Worm (Caenorhabditis elegans): ENCODE data around the gene cux-7.
A peak's percentile ranks its signal among the peaks of the same experiment; 100 is the strongest.

Gene cux-7

DNA sequence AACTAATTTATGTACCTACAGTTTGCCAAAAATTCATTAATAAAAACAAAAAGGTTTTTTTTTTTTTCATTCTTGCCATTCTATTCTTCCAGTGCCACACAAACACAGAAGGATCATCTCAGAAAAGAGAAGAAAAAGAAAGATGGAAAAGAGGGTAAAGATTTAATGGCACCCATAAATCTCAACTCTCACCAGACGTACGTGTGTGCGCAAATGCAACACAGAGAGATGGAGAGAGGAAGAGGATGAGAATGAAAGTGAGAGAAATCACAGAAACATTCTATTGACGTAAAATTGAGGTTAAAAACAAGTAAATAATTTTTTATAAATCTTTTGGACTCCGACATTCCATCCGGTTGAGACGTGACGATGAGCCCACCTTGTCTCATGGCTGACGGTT lies 23.6 kb upstream of the cux-7 start:
- peak; percentile 23 for TF ChIP-seq nhr-11 (tag; optimal IDR thresholded peaks at IDR 0.05)
- TF ChIP-seq lsy-2 (tag; optimal IDR thresholded peaks at IDR 0.05), result peak in 1 of 2 experiments; percentile 10
- no peak for TF ChIP-seq lim-7 (GFP tag; IDR thresholded peaks at IDR 0.05)
- TF ChIP-seq daf-16 (GFP tag; optimal IDR thresholded peaks at IDR 0.05), result peak in 1 of 2 experiments; percentile 72
- no peak for TF ChIP-seq daf-16 (tag; optimal IDR thresholded peaks at IDR 0.05)

DNA sequence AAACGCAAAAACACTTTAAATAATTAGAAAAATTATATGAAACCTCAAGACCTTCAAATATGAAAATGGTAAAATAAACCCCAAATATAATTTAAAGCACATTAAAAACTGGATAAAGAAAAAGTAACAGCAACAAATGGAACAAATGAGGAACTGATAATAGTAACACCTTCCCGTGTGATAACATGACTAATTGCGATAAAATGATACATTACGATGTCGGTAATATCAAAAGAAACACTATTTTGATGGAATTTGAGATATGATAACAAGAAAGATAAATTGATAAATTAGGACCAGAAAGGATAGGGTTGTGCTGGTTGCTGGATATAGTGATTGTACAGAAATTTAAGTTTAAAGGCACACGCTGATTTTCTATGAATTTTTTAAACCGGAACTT lies 21.4 kb upstream of the cux-7 start:
- TF ChIP-seq pqm-1 (tag; optimal IDR thresholded peaks at IDR 0.05) (no peak), ZK546.5 (tag; optimal IDR thresholded peaks at IDR 0.05) (no peak), ctbp-1 (GFP tag; IDR thresholded peaks at IDR 0.05) (no peak), spr-1 (tag; optimal IDR thresholded peaks at IDR 0.05) (no peak), ces-1 (GFP tag; optimal IDR thresholded peaks at IDR 0.05) (no peak), lin-1 (GFP tag; IDR thresholded peaks at IDR 0.05) (no peak), lin-13 (GFP tag; optimal IDR thresholded peaks at IDR 0.05) (no peak), mdl-1 (tag; optimal IDR thresholded peaks at IDR 0.05) (no peak)

ce11 chrIII:7536559-7536958 lies 15.9 kb upstream of the cux-7 start, which contains the start of gene lin-39:
Gene lin-39, minus strand, starts transcription at chrIII:7536632.
- TF ChIP-seq mdl-1 (tag; optimal IDR thresholded peaks at IDR 0.05) (peak in 1 of 2 experiments; percentile 22), zfp-3 (GFP tag; conservative IDR thresholded peaks at IDR 0.05) (no peak)

- TF ChIP-seq ZK337.2 (GFP tag; IDR thresholded peaks at IDR 0.05) (no peak), mxl-2 (GFP tag; conservative IDR thresholded peaks at IDR 0.05) (no peak), ces-1 (GFP tag; optimal IDR thresholded peaks at IDR 0.05) (no peak), pqm-1 (tag; optimal IDR thresholded peaks at IDR 0.05) (no peak), nhr-48 (tag; optimal IDR thresholded peaks at IDR 0.05) (no peak)
Observed at ce11 chrIII:7535347-7535746, 14.7 kb upstream of the cux-7 start.

DNA sequence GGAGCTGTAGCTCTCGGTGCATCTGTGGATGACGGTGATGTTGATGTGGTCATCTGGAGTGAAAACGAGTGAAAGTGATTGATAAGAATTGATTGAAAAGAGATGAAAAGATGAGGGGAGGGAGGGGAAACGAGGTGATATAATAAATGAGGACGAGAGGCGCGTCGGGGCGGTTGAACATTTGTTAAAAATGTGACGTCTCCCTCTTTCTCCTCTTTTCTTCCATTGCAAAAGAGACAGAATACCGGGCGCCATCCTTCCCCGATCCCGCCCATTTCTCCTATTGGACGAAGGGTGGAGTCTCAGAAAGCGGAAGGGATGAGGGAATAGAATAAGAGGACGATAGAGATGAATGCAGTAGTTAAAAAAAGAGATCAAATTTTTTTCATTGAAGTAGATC lies 14.0 kb upstream of the cux-7 start:
- TF ChIP-seq D1046.2 (GFP tag; IDR thresholded peaks at IDR 0.05), result no peak
- TF ChIP-seq mxl-3 (GFP tag; optimal IDR thresholded peaks at IDR 0.05), result peak; percentile 11
- peak; percentile 56 for TF ChIP-seq duxl-1 (tag; optimal IDR thresholded peaks at IDR 0.05; ENCODE audit: poor library complexity)
- TF ChIP-seq lsy-2 (tag; optimal IDR thresholded peaks at IDR 0.05), result peak in 1 of 2 experiments; percentile 76
- TF ChIP-seq zfp-3 (GFP tag; conservative IDR thresholded peaks at IDR 0.05), result no peak
- TF ChIP-seq tra-1 (GFP tag; IDR thresholded peaks at IDR 0.05), result peak; percentile 60; the same call in 1 of the 2 replicates
- TF ChIP-seq aha-1 (tag), result peak; percentile 30
- no peak for TF ChIP-seq lin-29 (GFP tag; IDR thresholded peaks at IDR 0.05)
- TF ChIP-seq unc-62 (GFP tag; optimal IDR thresholded peaks at IDR 0.05 in 1 of 2), result peak in 1 of 2 experiments; percentile 100
- no peak for TF ChIP-seq unc-62 (tag; optimal IDR thresholded peaks at IDR 0.05)
- peak; percentile 51; the same call in 1 of the 2 replicates for TF ChIP-seq ceh-20 (GFP tag; IDR thresholded peaks at IDR 0.05)
- peak; percentile 10 for TF ChIP-seq mep-1 (tag; optimal IDR thresholded peaks at IDR 0.05)

ce11 chrIII:7533012-7533411 lies 12.4 kb upstream of the cux-7 start:
- no peak for TF ChIP-seq gei-8 (GFP tag; optimal IDR thresholded peaks at IDR 0.05)
- TF ChIP-seq hmg-1.1 (GFP tag; IDR thresholded peaks at IDR 0.05), result no peak
- TF ChIP-seq ceh-28 (tag; optimal IDR thresholded peaks at IDR 0.05), result peak; percentile 14
- TF ChIP-seq unc-62 (GFP tag; optimal IDR thresholded peaks at IDR 0.05 in 1 of 2), result peak in 1 of 2 experiments; percentile 66
- TF ChIP-seq unc-62 (tag; optimal IDR thresholded peaks at IDR 0.05), result no peak
- TF ChIP-seq Y5F2A.4 (GFP tag; optimal IDR thresholded peaks at IDR 0.05), result no peak
- no peak for TF ChIP-seq skn-1 (tag; optimal IDR thresholded peaks at IDR 0.05)
- no peak for TF ChIP-seq ceh-82 (tag; optimal IDR thresholded peaks at IDR 0.05)

All from whole organism, L4 larva.